Fruit fly (Drosophila melanogaster): ENCODE data around the gene AMPKalpha.

DNA sequence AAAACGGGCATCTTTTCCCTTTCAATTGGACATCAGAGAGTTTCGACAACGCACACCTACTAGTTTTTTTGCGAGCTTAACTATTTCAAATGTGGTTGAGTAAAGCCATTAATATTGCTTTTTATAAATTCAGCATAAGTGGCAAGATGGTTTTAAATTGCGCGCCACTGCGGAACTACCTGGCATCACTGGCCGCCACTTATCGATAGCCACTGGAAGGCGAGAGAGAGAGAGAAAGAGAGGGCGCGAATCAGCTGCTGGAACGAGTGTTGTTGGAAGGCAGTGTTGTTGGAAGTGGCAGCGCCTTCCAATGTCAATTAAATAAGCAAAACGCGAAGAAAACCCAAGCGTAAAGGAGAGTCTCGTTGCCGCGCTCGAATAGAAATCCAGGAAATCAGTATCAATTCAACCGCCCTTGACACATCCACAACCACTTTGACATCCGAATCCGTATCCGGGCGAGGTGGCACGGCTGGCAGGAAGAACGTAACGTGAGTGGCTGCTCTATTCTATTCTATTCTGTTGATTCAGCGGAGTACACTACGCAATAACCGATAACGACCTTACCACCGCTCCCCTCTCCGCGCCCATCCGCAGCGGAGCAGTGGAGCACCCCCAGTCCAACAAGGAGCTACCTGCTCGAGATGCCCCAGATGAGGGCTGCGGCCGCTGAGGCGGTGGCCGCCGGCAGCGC lies at the start of gene AMPKalpha:
- no peak for TF ChIP-seq CG7045 (GFP tag; optimal IDR thresholded peaks at IDR 0.05)
- TF ChIP-seq ovo (GFP tag; optimal IDR thresholded peaks at IDR 0.05), result no peak
- no peak for TF ChIP-seq CG12768 (GFP tag; optimal IDR thresholded peaks at IDR 0.05)
- no peak for TF ChIP-seq CG14711 (tag; optimal IDR thresholded peaks at IDR 0.05)
- peak; percentile 33 for TF ChIP-seq cic (GFP tag; optimal IDR thresholded peaks at IDR 0.05)
- TF ChIP-seq pad (GFP tag; optimal IDR thresholded peaks at IDR 0.05), result no peak

Measured in whole organism, adult.